Fruit fly (Drosophila melanogaster): Measurements from ENCODE around the gene PpD6.

The PpD6 gene

DNA sequence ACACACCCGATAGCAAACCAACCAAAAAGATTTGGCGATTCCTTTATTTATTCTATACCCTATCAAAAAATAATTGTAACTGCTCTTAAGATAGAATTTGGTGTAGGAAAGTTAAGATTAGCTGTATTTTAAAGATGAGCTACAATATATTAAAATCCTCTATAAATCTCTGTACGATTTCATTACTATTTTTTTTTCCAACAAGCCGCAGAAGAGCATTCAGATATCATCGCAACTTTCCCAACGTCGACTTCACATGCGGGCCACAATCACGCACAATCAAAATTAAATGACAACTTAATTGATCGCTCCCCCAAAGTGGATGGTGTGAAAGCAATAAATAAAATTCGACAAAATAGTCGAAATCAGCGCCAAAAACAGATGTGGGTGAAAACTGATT lies 16.9 kb upstream of the PpD6 start (continued):
- TF ChIP-seq CG16779 (tag; optimal IDR thresholded peaks at IDR 0.05) (no peak), CG11762 (GFP tag; optimal IDR thresholded peaks at IDR 0.05; ENCODE audit: insufficient read depth) (no peak), CG10631 (GFP tag; optimal IDR thresholded peaks at IDR 0.05) (no peak), topi (GFP tag; optimal IDR thresholded peaks at IDR 0.05) (peak; percentile 38), Smox (GFP tag; optimal IDR thresholded peaks at IDR 0.05) (peak; percentile 31), CG3032 (tag; optimal IDR thresholded peaks at IDR 0.05) (no peak)

DNA sequence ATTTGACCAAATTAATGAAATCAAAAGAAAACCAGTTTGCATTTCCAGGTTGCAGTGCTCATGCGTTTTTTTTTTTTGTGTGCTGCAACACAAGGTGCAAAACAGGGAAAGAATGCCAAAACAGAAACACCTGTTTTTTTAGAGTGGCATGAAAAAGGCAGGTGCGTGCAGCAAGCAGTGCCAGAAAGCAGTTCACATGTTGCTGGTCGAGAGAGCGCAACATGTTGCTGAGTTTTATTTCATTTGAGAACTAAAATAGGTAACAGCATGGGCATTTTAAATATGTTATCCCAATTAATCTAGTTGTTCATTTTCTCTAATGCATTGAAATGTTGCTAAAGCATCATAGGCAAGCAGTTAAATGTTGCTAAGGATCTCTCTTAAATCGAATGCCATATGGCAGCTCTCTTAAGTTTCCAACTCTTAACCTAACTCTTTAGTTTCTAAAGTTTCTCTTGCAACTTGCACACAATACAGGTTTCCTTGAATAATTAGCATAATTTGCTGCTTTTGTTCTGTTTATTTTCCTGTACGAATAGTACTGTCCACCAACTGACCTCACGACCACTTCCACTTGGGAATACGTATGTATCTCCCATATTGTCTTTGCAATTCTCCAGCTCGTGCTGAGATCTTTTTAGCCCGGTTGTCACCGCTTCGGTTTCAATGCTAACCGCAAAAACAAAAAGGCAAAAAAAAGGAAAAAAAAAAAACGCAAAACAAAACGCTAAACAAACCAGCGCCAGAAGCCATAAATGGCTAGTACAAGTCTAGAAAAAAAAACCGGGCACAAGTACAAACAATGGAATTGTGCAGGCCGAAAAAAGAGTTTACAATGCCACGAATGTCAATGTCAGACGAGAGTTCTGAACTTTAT lies 14.3 kb upstream of the PpD6 start:
- no peak for TF ChIP-seq CG11294 (GFP tag; IDR thresholded peaks at IDR 0.05)
- no peak for TF ChIP-seq topi (GFP tag; optimal IDR thresholded peaks at IDR 0.05)
- no peak for TF ChIP-seq CG4318 (GFP tag; optimal IDR thresholded peaks at IDR 0.05)
- no peak for TF ChIP-seq vri (GFP tag; optimal IDR thresholded peaks at IDR 0.05)
- peak; percentile 55 for TF ChIP-seq CG6808 (GFP tag; optimal IDR thresholded peaks at IDR 0.05)
- peak; percentile 20 for TF ChIP-seq Eip78C (GFP tag)
- no peak for TF ChIP-seq CG16779 (tag; optimal IDR thresholded peaks at IDR 0.05)
- TF ChIP-seq CG8319 (GFP tag; optimal IDR thresholded peaks at IDR 0.05) = no peak
- no peak for TF ChIP-seq net (GFP tag; optimal IDR thresholded peaks at IDR 0.05)
- peak; percentile 51; the same call in 1 of the 3 replicates for TF ChIP-seq CG8119 (GFP tag; IDR thresholded peaks at IDR 0.05)
- no peak for TF ChIP-seq CG32006 (GFP tag; optimal IDR thresholded peaks at IDR 0.05)
- TF ChIP-seq fkh (GFP tag; optimal IDR thresholded peaks at IDR 0.05) = no peak
- TF ChIP-seq CG10669 (GFP tag; optimal IDR thresholded peaks at IDR 0.05) = peak; percentile 28
- TF ChIP-seq CG1621 (tag; optimal IDR thresholded peaks at IDR 0.05) = no peak
- peak; percentile 43 for TF ChIP-seq CG9139 (GFP tag; optimal IDR thresholded peaks at IDR 0.05)
- no peak for TF ChIP-seq CG15336 (GFP tag; IDR thresholded peaks at IDR 0.05)
- TF ChIP-seq ss (GFP tag; optimal IDR thresholded peaks at IDR 0.05) = peak; percentile 45 to 63
- TF ChIP-seq CG8632 (GFP tag; optimal IDR thresholded peaks at IDR 0.05) = no peak
- TF ChIP-seq CG7368 (GFP tag; optimal IDR thresholded peaks at IDR 0.05) = no peak
- TF ChIP-seq dac (GFP tag; optimal IDR thresholded peaks at IDR 0.05) = no peak
- no peak for TF ChIP-seq CG3032 (tag; optimal IDR thresholded peaks at IDR 0.05)
- TF ChIP-seq CG10631 (GFP tag; optimal IDR thresholded peaks at IDR 0.05) = no peak
- TF ChIP-seq CG11902 (GFP tag; optimal IDR thresholded peaks at IDR 0.05) = no peak
- peak; percentile 47; the same call in 2 of the 3 replicates for TF ChIP-seq CG6163 (GFP tag; IDR thresholded peaks at IDR 0.05)
- no peak for TF ChIP-seq CG34406 (GFP tag; optimal IDR thresholded peaks at IDR 0.05)
- TF ChIP-seq spab (GFP tag; optimal IDR thresholded peaks at IDR 0.05) = peak; percentile 40
- no peak for TF ChIP-seq fd85E (GFP tag; optimal IDR thresholded peaks at IDR 0.05)
- TF ChIP-seq acj6 (GFP tag; optimal IDR thresholded peaks at IDR 0.05) = no peak
- TF ChIP-seq CG3919 (GFP tag; optimal IDR thresholded peaks at IDR 0.05) = no peak
- no peak for TF ChIP-seq Blimp-1 (GFP tag; optimal IDR thresholded peaks at IDR 0.05)
- TF ChIP-seq dsx (GFP tag; optimal IDR thresholded peaks at IDR 0.05; ENCODE audit: poor library complexity, severe bottlenecking) = no peak
- no peak for TF ChIP-seq CG11762 (GFP tag; optimal IDR thresholded peaks at IDR 0.05; ENCODE audit: insufficient read depth)

DNA sequence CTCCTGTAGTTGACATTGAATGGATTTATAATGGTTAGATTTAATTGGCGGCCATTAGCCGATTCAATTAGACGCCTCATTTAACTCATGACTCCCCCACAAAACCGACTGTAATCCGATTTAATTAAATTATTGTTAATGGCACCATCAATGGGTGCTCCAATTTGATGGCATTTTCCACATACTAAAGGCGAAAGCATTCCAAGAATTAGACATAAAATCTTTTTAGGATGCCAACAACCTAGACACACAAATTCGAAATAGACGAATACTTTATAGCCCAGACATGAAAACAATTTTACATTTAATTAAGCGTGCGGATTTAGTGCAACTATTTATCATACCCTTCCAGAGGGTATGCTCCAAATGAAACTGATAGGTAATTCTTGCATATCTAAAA lies 9.5 kb upstream of the PpD6 start:
- no peak for TF ChIP-seq OdsH (GFP tag; optimal IDR thresholded peaks at IDR 0.05)
- TF ChIP-seq Eip75B (GFP tag; optimal IDR thresholded peaks at IDR 0.05) = no peak
- TF ChIP-seq CG6854 (GFP tag; optimal IDR thresholded peaks at IDR 0.05) = no peak

All from whole organism, prepupa.